Worm (Caenorhabditis elegans) whole organism, L2 larva: ENCODE measurements around the gene F26F2.3.

Experiments used
- ceh-82 ChIP-seq: fragments of 150-350 bp; optimal IDR thresholded peaks from 2 replicates; lab custom pipeline; 2014; ENCODE audit warnings: missing biosample characterization, missing genetic modification characterization
- lin-39 ChIP-seq: fragments of 150-350 bp; optimal IDR thresholded peaks from 2 replicates; lab custom pipeline; 2014; ENCODE audit warnings: missing biosample characterization, missing genetic modification reagents, missing genetic modification characterization
- nhr-11 ChIP-seq: fragments of 150-350 bp; optimal IDR thresholded peaks from 2 replicates; lab custom pipeline; 2014; ENCODE audit warnings: missing biosample characterization, missing genetic modification characterization
- nhr-25 ChIP-seq: fragments of 150-350 bp; sonication (generic microtip); optimal IDR thresholded peaks from 3 replicates; lab custom pipeline; 2014; ENCODE audit warnings: missing biosample characterization, missing genetic modification characterization
- nhr-77 ChIP-seq: fragments of 150-350 bp; optimal IDR thresholded peaks from 2 replicates; lab custom pipeline; 2014; ENCODE audit warnings: missing biosample characterization, missing genetic modification characterization
- snpc-4 ChIP-seq: fragments of 150-350 bp; optimal IDR thresholded peaks from 2 replicates; lab custom pipeline; 2014; ENCODE audit warnings: missing biosample characterization, missing genetic modification characterization
- unc-39 ChIP-seq: fragments of 150-350 bp; optimal IDR thresholded peaks from 2 replicates; lab custom pipeline; 2014; ENCODE audit warnings: missing biosample characterization, missing genetic modification characterization
- unc-62 ChIP-seq: fragments of 150-350 bp; optimal IDR thresholded peaks from 2 replicates; lab custom pipeline; 2014; ENCODE audit warnings: missing biosample characterization, missing genetic modification reagents, missing genetic modification characterization

DNA sequence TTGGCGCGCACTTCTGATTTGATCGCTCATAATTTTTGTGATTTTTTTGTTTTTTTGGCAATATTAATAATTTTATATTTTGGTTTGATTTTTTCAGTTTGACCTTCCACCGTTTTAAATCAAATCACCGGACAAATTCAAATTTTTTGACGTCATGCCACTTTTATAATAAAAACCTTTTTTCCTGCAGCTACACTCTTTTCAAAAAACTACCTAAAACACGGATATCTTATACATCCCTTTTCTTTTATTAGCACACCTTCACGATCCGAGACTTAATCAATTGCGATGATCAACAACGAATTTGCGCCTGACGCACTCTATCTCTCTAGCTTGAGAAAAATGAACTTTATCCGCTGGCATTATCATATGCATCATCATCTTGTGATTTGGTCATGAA is 43.1 kb upstream of the F26F2.3 start, which contains the start of gene grd-2:
- TF ChIP-seq nhr-77 (tag; lab: Kevin White, UChicago) (no peak), nhr-25 (tag; lab: Kevin White, UChicago) (no peak), ceh-82 (tag; lab: Kevin White, UChicago) (no peak), lin-39 (tag; lab: Kevin White, UChicago) (no peak), nhr-11 (tag; lab: Kevin White, UChicago) (no peak), snpc-4 (no peak), unc-62 (GFP tag; lab: Kevin White, UChicago) (no peak), unc-39 (tag; lab: Kevin White, UChicago) (no peak)
